Fruit fly (Drosophila melanogaster) whole organism, embryonic: Measurements from ENCODE around the gene CG4004.

Source experiments
- Atf3 ChIP-seq: fragments of 200-800 bp; sonication (Bioruptor generic); optimal IDR thresholded peaks from 3 replicates; lab custom pipeline; 2016; ENCODE audit warnings: missing biosample characterization, missing genetic modification characterization
- CG10565 ChIP-seq: fragments of 200-800 bp; sonication (Bioruptor generic); optimal IDR thresholded peaks from 3 replicates; lab custom pipeline; 2016; ENCODE audit warnings: missing biosample characterization, mild to moderate bottlenecking, missing genetic modification characterization
- CG10979 ChIP-seq: fragments of 200-800 bp; sonication (Bioruptor generic); optimal IDR thresholded peaks from 2 replicates; lab custom pipeline; 2018; ENCODE audit warnings: missing biosample characterization, mild to moderate bottlenecking, missing genetic modification characterization, moderate library complexity
- CG11696 ChIP-seq: fragments of 200-800 bp; sonication (Bioruptor generic); IDR thresholded peaks from 2 replicates; pipeline ENCODE4 v1.3.6; 2022; ENCODE audit warnings: missing biosample characterization, missing genetic modification characterization
- CG12236 ChIP-seq: fragments of 200-800 bp; sonication (Bioruptor generic); optimal IDR thresholded peaks from 2 replicates; lab custom pipeline; 2016; ENCODE audit warnings: missing biosample characterization, missing genetic modification characterization
- CG13424 ChIP-seq: fragments of 200-800 bp; sonication (Bioruptor generic); optimal IDR thresholded peaks from 2 replicates; lab custom pipeline; 2019; ENCODE audit warnings: missing biosample characterization, mild to moderate bottlenecking, missing genetic modification characterization, moderate library complexity
- CG15073 ChIP-seq: fragments of 200-800 bp; sonication (Bioruptor generic); optimal IDR thresholded peaks from 2 replicates; lab custom pipeline; 2016; ENCODE audit warnings: missing biosample characterization, missing genetic modification characterization
- CG17328 ChIP-seq: fragments of 200-800 bp; sonication (Bioruptor generic); IDR thresholded peaks from 2 replicates; pipeline ENCODE4 v1.3.6; 2022; ENCODE audit warnings: missing biosample characterization, missing genetic modification characterization
- CG17359 ChIP-seq: fragments of 200-800 bp; sonication (Bioruptor generic); optimal IDR thresholded peaks from 3 replicates; lab custom pipeline; 2018; ENCODE audit warnings: missing biosample characterization, mild to moderate bottlenecking, missing genetic modification characterization, moderate library complexity
- CG17829 ChIP-seq: fragments of 200-800 bp; optimal IDR thresholded peaks from 2 replicates; lab custom pipeline; 2019; ENCODE audit warnings: missing biosample characterization, mild to moderate bottlenecking, missing genetic modification characterization, moderate library complexity
- CG18476 ChIP-seq: fragments of 200-800 bp; sonication (Bioruptor generic); optimal IDR thresholded peaks from 2 replicates; lab custom pipeline; 2016; ENCODE audit warnings: missing biosample characterization, mild to moderate bottlenecking, missing genetic modification characterization
- CG2116 ChIP-seq: fragments of 200-800 bp; sonication (Bioruptor generic); optimal IDR thresholded peaks from 3 replicates; lab custom pipeline; 2018; ENCODE audit warnings: missing biosample characterization, mild to moderate bottlenecking, missing genetic modification characterization
- CG2875 ChIP-seq: fragments of 200-800 bp; sonication (Bioruptor generic); optimal IDR thresholded peaks from 2 replicates; lab custom pipeline; 2017; ENCODE audit warnings: missing biosample characterization, mild to moderate bottlenecking, missing genetic modification characterization, missing genetic modification reagents
- CG2889 ChIP-seq: fragments of 200-800 bp; sonication (Bioruptor generic); IDR thresholded peaks from 3 replicates; pipeline ENCODE4 v1.3.6; 2022; ENCODE audit warnings: missing biosample characterization, missing genetic modification characterization
- CG3281 ChIP-seq: fragments of 200-800 bp; sonication (Bioruptor generic); optimal IDR thresholded peaks from 3 replicates; lab custom pipeline; 2017; ENCODE audit warnings: missing biosample characterization, mild to moderate bottlenecking, missing genetic modification characterization
- CG34422 ChIP-seq: fragments of 200-800 bp; sonication (Bioruptor generic); IDR thresholded peaks from 3 replicates; pipeline ENCODE4 v1.3.6; 2022; ENCODE audit warnings: missing biosample characterization, missing genetic modification characterization
- CG4404 ChIP-seq: fragments of 200-800 bp; sonication (Bioruptor generic); IDR thresholded peaks from 2 replicates; pipeline ENCODE4 v1.3.6; 2022; ENCODE audit warnings: missing biosample characterization, missing genetic modification characterization
- CG6175 ChIP-seq: fragments of 200-800 bp; sonication (Bioruptor generic); IDR thresholded peaks from 3 replicates; pipeline ENCODE4 v1.3.6; 2022; ENCODE audit warnings: missing biosample characterization, missing genetic modification characterization
- CG6654 ChIP-seq: fragments of 200-800 bp; sonication (Bioruptor generic); optimal IDR thresholded peaks from 2 replicates; lab custom pipeline; 2017; ENCODE audit warnings: missing biosample characterization, mild to moderate bottlenecking, missing genetic modification characterization
- CG6765 ChIP-seq: fragments of 200-800 bp; sonication (Bioruptor generic); optimal IDR thresholded peaks from 3 replicates; lab custom pipeline; 2017; ENCODE audit warnings: missing biosample characterization, mild to moderate bottlenecking, missing genetic modification characterization
- CG6791 ChIP-seq: fragments of 200-800 bp; sonication (Bioruptor generic); IDR thresholded peaks from 3 replicates; pipeline ENCODE4 v1.3.6; 2022; ENCODE audit warnings: missing biosample characterization, missing genetic modification characterization; ENCODE audit not compliant: partially characterized antibody
- CG7271 ChIP-seq: fragments of 200-800 bp; sonication (Bioruptor generic); optimal IDR thresholded peaks from 2 replicates; lab custom pipeline; 2018; ENCODE audit warnings: missing biosample characterization, mild to moderate bottlenecking, missing genetic modification characterization, moderate library complexity
- CG8359 ChIP-seq: fragments of 200-800 bp; sonication (Bioruptor generic); optimal IDR thresholded peaks from 2 replicates; lab custom pipeline; 2017; ENCODE audit warnings: missing biosample characterization, mild to moderate bottlenecking, missing genetic modification characterization, borderline replicate concordance
- CG9609 ChIP-seq: fragments of 200-800 bp; sonication (Bioruptor generic); optimal IDR thresholded peaks from 3 replicates; lab custom pipeline; 2016; ENCODE audit warnings: missing biosample characterization, missing genetic modification characterization
- CG9727 ChIP-seq: fragments of 200-800 bp; sonication (Bioruptor generic); optimal IDR thresholded peaks from 3 replicates; lab custom pipeline; 2017; ENCODE audit warnings: missing biosample characterization, mild to moderate bottlenecking, missing genetic modification characterization
- D19A ChIP-seq: fragments of 200-800 bp; optimal IDR thresholded peaks from 3 replicates; lab custom pipeline; 2019; ENCODE audit warnings: missing biosample characterization, mild to moderate bottlenecking, missing genetic modification characterization, moderate library complexity
- Dip3 ChIP-seq: fragments of 200-800 bp; sonication (Bioruptor generic); optimal IDR thresholded peaks from 3 replicates; lab custom pipeline; 2016; ENCODE audit warnings: missing biosample characterization, missing genetic modification characterization
- Doc3 ChIP-seq: fragments of 200-800 bp; sonication (Bioruptor generic); IDR thresholded peaks from 3 replicates; pipeline ENCODE4 v1.3.6; 2022; ENCODE audit warnings: missing biosample characterization, missing genetic modification characterization; ENCODE audit not compliant: partially characterized antibody
- Ets65A ChIP-seq: fragments of 200-800 bp; sonication (Bioruptor generic); peaks from one replicate; lab custom pipeline; 2016; ENCODE audit warnings: missing biosample characterization, missing genetic modification characterization
- Hr78 ChIP-seq, 2 experiments: fragments of 200-800 bp in 1 of 2; fragments of >200 bp in 1 of 2; sonication (Bioruptor generic) in 1 of 2; optimal IDR thresholded peaks; 2 replicates each; lab custom pipeline; 2017 to 2019; ENCODE audit warnings: missing biosample characterization in 2 of 2, missing genetic modification characterization in 2 of 2, mild to moderate bottlenecking in 1 of 2, moderate library complexity in 1 of 2
- ac ChIP-seq: fragments of 200-800 bp; sonication (Bioruptor generic); optimal IDR thresholded peaks from 3 replicates; lab custom pipeline; 2017; ENCODE audit warnings: missing biosample characterization, mild to moderate bottlenecking, missing genetic modification characterization
- ase ChIP-seq: fragments of 200-800 bp; sonication (Bioruptor generic); IDR thresholded peaks from 3 replicates; pipeline ENCODE4 v1.3.6; 2022; ENCODE audit warnings: missing biosample characterization, missing genetic modification characterization
- ems ChIP-seq: fragments of 200-800 bp; sonication (Bioruptor generic); optimal IDR thresholded peaks from 3 replicates; lab custom pipeline; 2016; ENCODE audit warnings: missing biosample characterization, missing genetic modification characterization
- gce ChIP-seq: fragments of 200-800 bp; sonication (Bioruptor generic); IDR thresholded peaks from 3 replicates; pipeline ENCODE4 v1.3.6; 2022; ENCODE audit warnings: missing biosample characterization, missing genetic modification characterization
- gem ChIP-seq: fragments of 200-800 bp; sonication (Bioruptor generic); optimal IDR thresholded peaks from 2 replicates; lab custom pipeline; 2019; ENCODE audit warnings: missing biosample characterization, mild to moderate bottlenecking, missing genetic modification characterization, moderate library complexity
- gro ChIP-seq: fragments of 200-800 bp; sonication (Bioruptor generic); optimal IDR thresholded peaks from 2 replicates; lab custom pipeline; 2016; ENCODE audit warnings: missing biosample characterization, missing genetic modification characterization
- ham ChIP-seq: fragments of 200-800 bp; sonication (Bioruptor generic); IDR thresholded peaks from 2 replicates; pipeline ENCODE4 v1.3.6; 2022; ENCODE audit warnings: missing biosample characterization, missing genetic modification characterization
- hb ChIP-seq: fragments of 200-800 bp; sonication (Bioruptor generic); IDR thresholded peaks from 3 replicates; pipeline ENCODE4 v1.3.6; 2022; ENCODE audit warnings: missing biosample characterization, missing genetic modification characterization; ENCODE audit not compliant: partially characterized antibody
- jumu ChIP-seq: fragments of 200-800 bp; sonication (Bioruptor generic); optimal IDR thresholded peaks from 3 replicates; lab custom pipeline; 2016; ENCODE audit warnings: missing biosample characterization, missing genetic modification characterization
- mirr ChIP-seq: fragments of 200-800 bp; sonication (Bioruptor generic); optimal IDR thresholded peaks from 3 replicates; lab custom pipeline; 2018; ENCODE audit warnings: missing biosample characterization, mild to moderate bottlenecking, missing genetic modification characterization
- odd ChIP-seq: fragments of 200-800 bp; sonication (Bioruptor generic); optimal IDR thresholded peaks from 2 replicates; lab custom pipeline; 2017; ENCODE audit warnings: missing biosample characterization, mild to moderate bottlenecking, missing genetic modification characterization
- pfk ChIP-seq: fragments of 200-800 bp; sonication (Bioruptor generic); optimal IDR thresholded peaks from 2 replicates; lab custom pipeline; 2018; ENCODE audit warnings: missing biosample characterization, mild to moderate bottlenecking, missing genetic modification characterization, moderate library complexity
- pita ChIP-seq: fragments of 200-800 bp; sonication (Bioruptor generic); optimal IDR thresholded peaks from 2 replicates; lab custom pipeline; 2017; ENCODE audit warnings: missing biosample characterization, mild to moderate bottlenecking, missing genetic modification characterization
- prd ChIP-seq, 3 experiments: fragments of >200 bp in 2 of 3; fragments of 200-800 bp in 1 of 3; sonication (Bioruptor generic) in 1 of 3; optimal IDR thresholded peaks in 2 of 3; IDR thresholded peaks in 1 of 3; 2 replicates in 2 of 3; 3 replicates in 1 of 3; pipeline versions ENCODE4 v1.3.6 to Lab custom; 2017 to 2022; ENCODE audit warnings: missing biosample characterization in 1 of 3, missing genetic modification characterization in 1 of 3
- ssp ChIP-seq: fragments of 200-800 bp; sonication (Bioruptor generic); IDR thresholded peaks from 2 replicates; pipeline ENCODE4 v1.3.6; 2022; ENCODE audit warnings: missing biosample characterization, missing genetic modification characterization
- stwl ChIP-seq: fragments of 200-800 bp; sonication (Bioruptor generic); optimal IDR thresholded peaks from 3 replicates; lab custom pipeline; 2018; ENCODE audit warnings: missing biosample characterization, mild to moderate bottlenecking, missing genetic modification characterization, moderate library complexity
- tna ChIP-seq: fragments of 200-800 bp; sonication (Bioruptor generic); IDR thresholded peaks from 2 replicates; pipeline ENCODE4 v1.3.6; 2022; ENCODE audit warnings: missing biosample characterization, missing genetic modification characterization; ENCODE audit not compliant: partially characterized antibody
- zen2 ChIP-seq: fragments of 200-800 bp; sonication (Bioruptor generic); IDR thresholded peaks from 3 replicates; pipeline ENCODE4 v1.3.6; 2022; ENCODE audit warnings: missing biosample characterization, missing genetic modification characterization; ENCODE audit not compliant: partially characterized antibody

CG4004 gene

DNA sequence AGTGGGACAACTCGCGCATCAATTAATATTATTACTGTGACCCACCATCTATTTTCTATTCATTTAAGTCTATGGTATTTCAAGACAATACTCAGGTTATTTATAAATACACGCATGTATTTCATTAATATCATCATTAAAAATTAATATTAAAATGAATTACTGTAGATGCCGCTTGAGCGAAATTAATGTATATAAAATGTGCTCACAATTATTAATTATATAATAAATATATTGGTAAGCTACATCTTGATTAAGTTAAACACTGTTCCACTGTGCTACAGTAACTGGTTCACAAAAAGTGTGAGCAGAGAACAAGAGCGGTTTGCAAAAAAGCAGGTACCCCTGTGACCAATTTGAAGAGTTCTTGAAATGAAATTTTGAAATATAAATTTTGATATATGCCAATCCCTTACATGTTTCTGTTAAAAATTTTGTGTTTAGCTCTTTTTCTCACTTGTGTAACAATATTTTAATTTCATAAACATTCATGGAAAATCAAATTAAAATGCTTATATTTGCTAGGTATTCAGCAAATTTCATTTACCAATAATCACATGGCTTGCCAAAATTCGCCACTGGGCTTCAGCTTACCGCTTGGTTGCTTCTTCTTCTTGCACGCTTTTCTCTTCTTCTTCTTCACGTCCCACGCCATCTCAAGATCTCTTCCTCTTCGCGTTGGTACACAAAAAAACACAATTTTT lies 7.1 kb downstream of the CG4004 start (continued):
- TF ChIP-seq odd (peak; percentile 100), CG6175 (GFP tag; lab: Robert Waterston, UW) (peak; percentile 99), CG6791 (GFP tag; lab: Robert Waterston, UW) (0 out of 3 replicates have a peak, but pooled peaks have one; percentile 50), CG17328 (peak; percentile 99), ham (GFP tag; lab: Robert Waterston, UW) (peak; percentile 100), Atf3 (GFP tag; lab: Kevin White, UChicago) (peak; percentile 99), CG8359 (GFP tag; lab: Kevin White, UChicago) (peak; percentile 94), CG6765 (GFP tag; lab: Kevin White, UChicago) (peak; percentile 100), mirr (GFP tag; lab: Kevin White, UChicago) (peak; percentile 99), pfk (GFP tag; lab: Kevin White, UChicago) (peak; percentile 80), CG9609 (GFP tag; lab: Kevin White, UChicago) (peak; percentile 100), gro (GFP tag; lab: Kevin White, UChicago) (peak; percentile 100), CG17829 (tag; lab: Kevin White, UChicago) (peak; percentile 99), CG2875 (peak; percentile 99), CG6654 (GFP tag; lab: Kevin White, UChicago) (peak; percentile 96), ssp (GFP tag; lab: Robert Waterston, UW) (peak; percentile 96), CG2889 (peak; percentile 100), CG7271 (tag; lab: Kevin White, UChicago) (peak; percentile 96), CG18476 (GFP tag; lab: Kevin White, UChicago) (peak; percentile 99), CG4404 (GFP tag; lab: Robert Waterston, UW) (peak; percentile 100), CG2116 (GFP tag; lab: Kevin White, UChicago) (peak; percentile 95), ems (GFP tag; lab: Kevin White, UChicago) (peak; percentile 100), prd (optimal IDR thresholded peaks at IDR 0.05; lab: Kevin White, UChicago) (no peak), prd (GFP tag; IDR thresholded peaks at IDR 0.05; lab: Robert Waterston, UW) (peak; percentile 99), Doc3 (GFP tag; lab: Robert Waterston, UW) (no peak), D19A (tag; lab: Kevin White, UChicago) (peak; percentile 98), gem (peak; percentile 100), hb (GFP tag; lab: Robert Waterston, UW) (peak; percentile 73; the same call in 2 of the 3 replicates), ac (GFP tag; lab: Kevin White, UChicago) (peak; percentile 96), zen2 (no peak), CG9727 (GFP tag; lab: Kevin White, UChicago) (peak; percentile 100), CG10565 (GFP tag; lab: Kevin White, UChicago) (peak; percentile 98), CG17359 (tag; lab: Kevin White, UChicago) (peak; percentile 100), jumu (GFP tag; lab: Kevin White, UChicago) (peak; percentile 99), Dip3 (GFP tag; lab: Kevin White, UChicago) (peak; percentile 100), gce (peak; percentile 99), ase (peak; percentile 99), CG11696 (GFP tag; lab: Robert Waterston, UW) (peak; percentile 95), CG15073 (peak; percentile 93), pita (no peak), CG12236 (GFP tag; lab: Kevin White, UChicago) (peak; percentile 99), CG13424 (tag; lab: Kevin White, UChicago) (peak; percentile 100), Hr78 (GFP tag; optimal IDR thresholded peaks at IDR 0.05; lab: Kevin White, UChicago) (peak in 1 of 2 experiments; percentile 96), CG34422 (GFP tag; lab: Robert Waterston, UW) (peak; percentile 100), Ets65A (peak; percentile 100), CG3281 (GFP tag; lab: Kevin White, UChicago) (peak; percentile 100), tna (no peak), CG10979 (peak; percentile 99), stwl (tag; lab: Kevin White, UChicago) (peak; percentile 81)
